Worm (Caenorhabditis elegans) whole organism, late embryonic: ENCODE results near the gene mif-4.
A peak's percentile ranks its signal among the peaks of the same experiment; 100 is the strongest.

Experiments used
- C38D4.7 ChIP-seq: fragments of 200-800 bp; sonication (Bioruptor generic); optimal IDR thresholded peaks from 2 replicates; lab custom pipeline; 2018; ENCODE audit warnings: mild to moderate bottlenecking, missing genetic modification characterization, moderate library complexity, missing compliant biosample characterization
- F13H6.1 ChIP-seq: sonication (generic microtip); optimal IDR thresholded peaks from 2 replicates; lab custom pipeline; 2016; ENCODE audit warnings: missing genetic modification characterization, missing compliant biosample characterization
- K09A11.1 ChIP-seq: sonication (generic microtip); optimal IDR thresholded peaks from 2 replicates; lab custom pipeline; 2017; ENCODE audit warnings: antibody characterized with exemption, mild to moderate bottlenecking, missing genetic modification characterization, missing compliant biosample characterization; ENCODE audit not compliant: insufficient read depth
- T23F11.4 ChIP-seq: fragments of 200-800 bp; sonication (Bioruptor generic); optimal IDR thresholded peaks from 2 replicates; lab custom pipeline; 2018; ENCODE audit warnings: mild to moderate bottlenecking, missing genetic modification characterization, missing compliant biosample characterization
- Y22D7AL.16 ChIP-seq: sonication (generic microtip); optimal IDR thresholded peaks from 2 replicates; lab custom pipeline; 2016; ENCODE audit warnings: missing genetic modification characterization, missing compliant biosample characterization
- ama-1 ChIP-seq: fragments of 150-350 bp; optimal IDR thresholded peaks from 2 replicates; lab custom pipeline; 2014
- ceh-14 ChIP-seq: sonication (generic microtip); optimal IDR thresholded peaks from 2 replicates; lab custom pipeline; 2016; ENCODE audit warnings: missing genotype, missing genetic modification characterization, missing compliant biosample characterization
- ceh-18 ChIP-seq: sonication (generic microtip); optimal IDR thresholded peaks from 2 replicates; lab custom pipeline; 2016; ENCODE audit warnings: missing genetic modification characterization, missing compliant biosample characterization
- ceh-2 ChIP-seq: sonication (generic microtip); optimal IDR thresholded peaks from 2 replicates; lab custom pipeline; 2016; ENCODE audit warnings: missing genotype, missing genetic modification characterization, missing compliant biosample characterization
- ceh-31 ChIP-seq: sonication (generic microtip); optimal IDR thresholded peaks from 2 replicates; lab custom pipeline; 2016; ENCODE audit warnings: missing genetic modification characterization, missing compliant biosample characterization
- ceh-34 ChIP-seq: sonication (generic microtip); optimal IDR thresholded peaks from 2 replicates; lab custom pipeline; 2016; ENCODE audit warnings: mild to moderate bottlenecking, missing genetic modification characterization, missing compliant biosample characterization
- che-1 ChIP-seq: sonication (generic microtip); optimal IDR thresholded peaks from 2 replicates; lab custom pipeline; 2016; ENCODE audit warnings: mild to moderate bottlenecking, missing genetic modification characterization, missing compliant biosample characterization
- dve-1 ChIP-seq: sonication (generic microtip); optimal IDR thresholded peaks from 2 replicates; lab custom pipeline; 2017; ENCODE audit warnings: antibody characterized with exemption, mild to moderate bottlenecking, missing genetic modification characterization, missing compliant biosample characterization
- elt-2 ChIP-seq: sonication (generic microtip); optimal IDR thresholded peaks from 2 replicates; lab custom pipeline; 2016; ENCODE audit warnings: missing genetic modification reagents, missing genetic modification characterization, missing compliant biosample characterization
- eyg-1 ChIP-seq: sonication (generic microtip); optimal IDR thresholded peaks from 2 replicates; lab custom pipeline; 2016; ENCODE audit warnings: missing genotype, missing genetic modification characterization, missing compliant biosample characterization
- fkh-10 ChIP-seq: fragments of 150-350 bp; optimal IDR thresholded peaks from 2 replicates; lab custom pipeline; 2014; ENCODE audit warnings: missing biosample characterization, missing genetic modification reagents, missing genetic modification characterization
- fkh-6 ChIP-seq: sonication (generic microtip); optimal IDR thresholded peaks from 2 replicates; lab custom pipeline; 2016; ENCODE audit warnings: missing genetic modification characterization, missing compliant biosample characterization
- gmeb-2 ChIP-seq: sonication (generic microtip); optimal IDR thresholded peaks from 2 replicates; lab custom pipeline; 2016; ENCODE audit warnings: missing genetic modification characterization, inconsistent platforms, missing compliant biosample characterization
- hlh-13 ChIP-seq: fragments of 200-800 bp; sonication (Bioruptor generic); optimal IDR thresholded peaks from 2 replicates; lab custom pipeline; 2018; ENCODE audit warnings: mild to moderate bottlenecking, missing genetic modification characterization, missing compliant biosample characterization
- hlh-15 ChIP-seq: sonication (generic microtip); optimal IDR thresholded peaks from 2 replicates; lab custom pipeline; 2016; ENCODE audit warnings: missing genetic modification characterization, missing compliant biosample characterization
- hlh-30 ChIP-seq: sonication (generic microtip); optimal IDR thresholded peaks from 2 replicates; lab custom pipeline; 2017; ENCODE audit warnings: antibody characterized with exemption, missing genetic modification characterization, missing compliant biosample characterization; ENCODE audit not compliant: insufficient read depth
- lin-11 ChIP-seq: fragments of 200-800 bp; sonication (Bioruptor generic); optimal IDR thresholded peaks from 2 replicates; lab custom pipeline; 2018; ENCODE audit warnings: mild to moderate bottlenecking, missing genetic modification characterization, missing compliant biosample characterization
- mec-3 ChIP-seq: sonication (generic microtip); optimal IDR thresholded peaks from 2 replicates; lab custom pipeline; 2016; ENCODE audit warnings: borderline replicate concordance, missing genetic modification characterization, missing compliant biosample characterization
- nfya-1 ChIP-seq: sonication (generic microtip); optimal IDR thresholded peaks from 2 replicates; lab custom pipeline; 2017; ENCODE audit warnings: missing genetic modification characterization, mild to moderate bottlenecking, missing compliant biosample characterization, antibody characterized with exemption, moderate library complexity
- nhr-11 ChIP-seq: fragments of 150-350 bp; optimal IDR thresholded peaks from 2 replicates; lab custom pipeline; 2014; ENCODE audit warnings: missing biosample characterization, missing genetic modification characterization
- nhr-232 ChIP-seq: sonication (generic microtip); optimal IDR thresholded peaks from 2 replicates; lab custom pipeline; 2016; ENCODE audit warnings: missing genetic modification characterization, missing compliant biosample characterization
- pax-1 ChIP-seq: fragments of 150-350 bp; optimal IDR thresholded peaks from 2 replicates; lab custom pipeline; 2014; ENCODE audit warnings: missing biosample characterization, missing genetic modification characterization
- pha-2 ChIP-seq: sonication (generic microtip); optimal IDR thresholded peaks from 2 replicates; lab custom pipeline; 2017; ENCODE audit warnings: mild to moderate bottlenecking, missing genetic modification characterization, missing compliant biosample characterization
- pha-4 ChIP-seq: fragments of 150-350 bp; optimal IDR thresholded peaks from 2 replicates; lab custom pipeline; 2018; ENCODE audit warnings: missing biosample characterization, missing genetic modification reagents, missing genetic modification characterization
- pqm-1 ChIP-seq: sonication (generic microtip); optimal IDR thresholded peaks from 2 replicates; lab custom pipeline; 2016; ENCODE audit warnings: missing genetic modification characterization, missing compliant biosample characterization
- sdc-2 ChIP-seq: sonication (generic microtip); optimal IDR thresholded peaks from 2 replicates; lab custom pipeline; 2016; ENCODE audit warnings: missing genotype, missing genetic modification characterization, missing compliant biosample characterization
- tbx-2 ChIP-seq: sonication (generic microtip); optimal IDR thresholded peaks from 2 replicates; lab custom pipeline; 2016; ENCODE audit warnings: missing genetic modification characterization, missing compliant biosample characterization
- ttx-3 ChIP-seq: sonication (generic microtip); optimal IDR thresholded peaks from 2 replicates; lab custom pipeline; 2016; ENCODE audit warnings: missing genetic modification reagents, missing genetic modification characterization, missing compliant biosample characterization
- unc-55 ChIP-seq: sonication (generic microtip); optimal IDR thresholded peaks from 2 replicates; lab custom pipeline; 2017; ENCODE audit warnings: missing biosample characterization, missing genetic modification reagents, missing genetic modification characterization
- unc-86 ChIP-seq: sonication (generic microtip); optimal IDR thresholded peaks from 2 replicates; lab custom pipeline; 2016; ENCODE audit warnings: missing genetic modification characterization, missing compliant biosample characterization
- ztf-16 ChIP-seq: sonication (generic microtip); optimal IDR thresholded peaks from 2 replicates; lab custom pipeline; 2017; ENCODE audit warnings: missing genetic modification characterization, missing compliant biosample characterization

mif-4 gene

ce11 chrIV:6303642-6304041 lies 32.2 kb downstream of the mif-4 start, which contains the start of gene srv-25:
Gene srv-25 (minus strand): TSS chrIV:6303742.
- no peak for TF ChIP-seq sdc-2 (tag; lab: Kevin White, UChicago)
- no peak for TF ChIP-seq pqm-1 (tag; lab: Kevin White, UChicago)
- no peak for TF ChIP-seq nhr-11 (tag; lab: Kevin White, UChicago)
- TF ChIP-seq Y22D7AL.16 (tag; lab: Kevin White, UChicago): no peak
- no peak for TF ChIP-seq fkh-6 (tag; lab: Kevin White, UChicago)
- no peak for TF ChIP-seq gmeb-2
- TF ChIP-seq pax-1 (tag; lab: Kevin White, UChicago): no peak
- TF ChIP-seq mec-3: no peak
- no peak for TF ChIP-seq hlh-30
- no peak for TF ChIP-seq ceh-18 (tag; lab: Kevin White, UChicago)
- TF ChIP-seq ztf-16 (tag; lab: Kevin White, UChicago): no peak

- TF ChIP-seq ceh-14 (tag; lab: Kevin White, UChicago): no peak
- no peak for TF ChIP-seq F13H6.1
- no peak for TF ChIP-seq lin-11 (tag; lab: Kevin White, UChicago)
- no peak for TF ChIP-seq nfya-1
- TF ChIP-seq fkh-6 (tag; lab: Kevin White, UChicago): no peak
- no peak for TF ChIP-seq tbx-2 (tag; lab: Kevin White, UChicago)
- TF ChIP-seq pha-2 (tag; lab: Kevin White, UChicago): no peak
- no peak for TF ChIP-seq ttx-3 (tag; lab: Kevin White, UChicago)
- TF ChIP-seq hlh-15 (tag; lab: Kevin White, UChicago): no peak
These were observed 34.0 kb downstream of the mif-4 start, which contains the start of gene srv-26 for ce11 chrIV:6301764-6302163. Gene srv-26 (minus strand): TSS chrIV:6301864.

ce11 chrIV:6299523-6299922 lies 36.3 kb downstream of the mif-4 start:
- TF ChIP-seq nfya-1 (no peak), C38D4.7 (GFP tag; lab: Kevin White, UChicago) (no peak), ztf-16 (tag; lab: Kevin White, UChicago) (no peak), T23F11.4 (GFP tag; lab: Kevin White, UChicago) (no peak), nhr-232 (tag; lab: Kevin White, UChicago) (no peak), pax-1 (tag; lab: Kevin White, UChicago) (no peak), pqm-1 (tag; lab: Kevin White, UChicago) (no peak), ceh-34 (no peak), K09A11.1 (tag; lab: Kevin White, UChicago) (no peak), ceh-2 (tag; lab: Kevin White, UChicago) (no peak), unc-86 (tag; lab: Kevin White, UChicago) (no peak), unc-55 (GFP tag; lab: Kevin White, UChicago) (no peak), dve-1 (tag; lab: Kevin White, UChicago) (no peak), tbx-2 (tag; lab: Kevin White, UChicago) (no peak), che-1 (no peak)

- TF ChIP-seq elt-2: no peak
- no peak for TF ChIP-seq eyg-1 (tag; lab: Kevin White, UChicago)
- no peak for TF ChIP-seq F13H6.1
- no peak for TF ChIP-seq fkh-10 (GFP tag; lab: Kevin White, UChicago)
- TF ChIP-seq fkh-6 (tag; lab: Kevin White, UChicago): no peak
- no peak for TF ChIP-seq tbx-2 (tag; lab: Kevin White, UChicago)
- TF ChIP-seq pha-4 (tag; lab: Kevin White, UChicago): no peak
These were observed 37.5 kb downstream of the mif-4 start, which contains the start of gene srv-27 for ce11 chrIV:6298253-6298652. Gene srv-27 (minus strand): TSS chrIV:6298353.

ce11 chrIV:6294081-6294480 lies 41.7 kb downstream of the mif-4 start, which contains the start of gene hil-2:
Gene hil-2 (plus strand): TSS chrIV:6294240.
- TF ChIP-seq ama-1 (lab: Kevin White, UChicago): peak; percentile 34
- no peak for TF ChIP-seq fkh-6 (tag; lab: Kevin White, UChicago)
- no peak for TF ChIP-seq dve-1 (tag; lab: Kevin White, UChicago)
- no peak for TF ChIP-seq nfya-1
- TF ChIP-seq hlh-13 (GFP tag; lab: Kevin White, UChicago): no peak
- peak; percentile 26 for TF ChIP-seq elt-2
- peak; percentile 53 for TF ChIP-seq ceh-31 (tag; lab: Kevin White, UChicago)
